Fruit fly (Drosophila melanogaster) whole organism, pupa: ENCODE data around the gene CG3556.

Experiments used
- CG10348 ChIP-seq: fragments of 200-800 bp; sonication (Bioruptor generic); IDR thresholded peaks from 2 replicates; pipeline ENCODE4 v1.3.6; 2022; ENCODE audit warnings: missing biosample characterization, missing genetic modification characterization
- CG12605 ChIP-seq: fragments of 200-800 bp; sonication (Bioruptor generic); IDR thresholded peaks from 2 replicates; pipeline ENCODE4 v1.3.6; 2022; ENCODE audit warnings: missing biosample characterization, missing genetic modification characterization
- CG13204 ChIP-seq: fragments of 200-800 bp; sonication (Bioruptor generic); optimal IDR thresholded peaks from 2 replicates; lab custom pipeline; 2018; ENCODE audit warnings: missing biosample characterization, mild to moderate bottlenecking, missing genetic modification characterization, moderate library complexity
- CG14655 ChIP-seq: fragments of 200-800 bp; sonication (Bioruptor generic); optimal IDR thresholded peaks from 3 replicates; lab custom pipeline; 2017; ENCODE audit warnings: mild to moderate bottlenecking, missing biosample characterization, missing genetic modification reagents, missing genetic modification characterization
- CG15710 ChIP-seq: fragments of 200-800 bp; sonication (Bioruptor generic); optimal IDR thresholded peaks from 2 replicates; lab custom pipeline; 2018; ENCODE audit warnings: missing biosample characterization, mild to moderate bottlenecking, missing genetic modification characterization, moderate library complexity
- CG17806 ChIP-seq: fragments of 200-800 bp; sonication (Bioruptor generic); optimal IDR thresholded peaks from 2 replicates; lab custom pipeline; 2018; ENCODE audit warnings: missing biosample characterization, mild to moderate bottlenecking, missing genetic modification characterization, moderate library complexity
- CG32121 ChIP-seq: fragments of 200-800 bp; sonication (Bioruptor generic); IDR thresholded peaks from 2 replicates; pipeline ENCODE4 v1.3.6; 2022; ENCODE audit warnings: missing biosample characterization, missing genetic modification characterization
- CG34367 ChIP-seq: fragments of 200-800 bp; sonication (Bioruptor generic); optimal IDR thresholded peaks from 2 replicates; lab custom pipeline; 2018; ENCODE audit warnings: missing biosample characterization, mild to moderate bottlenecking, missing genetic modification characterization
- CG4496 ChIP-seq: fragments of 200-800 bp; sonication (Bioruptor generic); IDR thresholded peaks from 3 replicates; pipeline ENCODE4 v1.3.6; 2022; ENCODE audit warnings: missing biosample characterization, missing genetic modification characterization
- CG8159 ChIP-seq: fragments of 200-800 bp; sonication (Bioruptor generic); optimal IDR thresholded peaks from 3 replicates; lab custom pipeline; 2018; ENCODE audit warnings: missing biosample characterization, mild to moderate bottlenecking, missing genetic modification characterization, moderate library complexity
- CG8301 ChIP-seq: fragments of 200-800 bp; sonication (Bioruptor generic); optimal IDR thresholded peaks from 2 replicates; lab custom pipeline; 2018; ENCODE audit warnings: missing biosample characterization, mild to moderate bottlenecking, missing genetic modification characterization
- CG9948 ChIP-seq: fragments of 200-800 bp; sonication (Bioruptor generic); optimal IDR thresholded peaks from 2 replicates; lab custom pipeline; 2018; ENCODE audit warnings: missing biosample characterization, mild to moderate bottlenecking, missing genetic modification characterization, moderate library complexity
- D1 ChIP-seq: fragments of 200-800 bp; sonication (Bioruptor generic); optimal IDR thresholded peaks from 2 replicates; lab custom pipeline; 2018; ENCODE audit warnings: missing biosample characterization, mild to moderate bottlenecking, missing genetic modification characterization, moderate library complexity
- EcR ChIP-seq: fragments of 200-800 bp; sonication (Bioruptor generic); optimal IDR thresholded peaks from 3 replicates; lab custom pipeline; 2019; ENCODE audit warnings: missing biosample characterization, missing genetic modification characterization, mild to moderate bottlenecking, moderate library complexity, missing genetic modification reagents
- Ets98B ChIP-seq: fragments of 200-800 bp; sonication (Bioruptor generic); IDR thresholded peaks from 2 replicates; pipeline ENCODE4 v1.3.6; 2022; ENCODE audit warnings: missing biosample characterization, missing genetic modification characterization
- Pif1A ChIP-seq: fragments of 200-800 bp; sonication (Bioruptor generic); optimal IDR thresholded peaks from 3 replicates; lab custom pipeline; 2016; ENCODE audit warnings: missing biosample characterization, missing genetic modification characterization
- Pif1B ChIP-seq: fragments of 200-800 bp; sonication (Bioruptor generic); optimal IDR thresholded peaks from 3 replicates; lab custom pipeline; 2016; ENCODE audit warnings: missing biosample characterization, missing genetic modification characterization
- Snoo ChIP-seq: fragments of 200-800 bp; sonication (Bioruptor generic); optimal IDR thresholded peaks from 3 replicates; lab custom pipeline; 2017; ENCODE audit warnings: missing biosample characterization, mild to moderate bottlenecking, missing genetic modification characterization, inconsistent platforms
- fd96Ca ChIP-seq: fragments of 200-800 bp; sonication (Bioruptor generic); IDR thresholded peaks from 3 replicates; pipeline ENCODE4 v1.3.6; 2022; ENCODE audit warnings: missing biosample characterization, missing genetic modification characterization
- gl ChIP-seq: fragments of 200-800 bp; sonication (Bioruptor generic); optimal IDR thresholded peaks from 2 replicates; lab custom pipeline; 2018; ENCODE audit warnings: missing biosample characterization, mild to moderate bottlenecking, missing genetic modification characterization
- rn ChIP-seq: fragments of 200-800 bp; sonication (Bioruptor generic); IDR thresholded peaks from 2 replicates; pipeline ENCODE4 v1.3.6; 2022; ENCODE audit warnings: missing biosample characterization, missing genetic modification characterization

Gene CG3556

DNA sequence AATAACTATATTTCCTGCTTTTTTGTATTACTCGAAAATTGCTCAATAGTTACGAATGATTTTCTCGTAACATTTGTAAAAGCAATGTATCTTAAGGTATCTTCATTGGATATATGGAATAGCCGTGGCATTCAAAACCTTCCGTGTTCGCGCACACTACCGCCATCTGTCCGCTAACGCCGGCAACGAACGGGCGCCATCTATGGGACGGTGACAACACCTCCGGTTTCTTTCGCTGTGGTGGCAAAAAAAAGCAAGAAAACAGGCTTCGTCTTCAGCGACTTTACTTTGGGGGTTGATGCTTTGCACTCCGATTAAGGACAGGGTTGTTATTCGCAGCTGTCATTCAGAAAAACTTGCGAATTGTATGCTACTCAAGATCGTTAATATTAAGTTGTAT is 22.9 kb upstream of the CG3556 start:
- TF ChIP-seq CG4496 (GFP tag; lab: Robert Waterston, UW) (peak; percentile 75), Ets98B (no peak), D1 (tag; lab: Kevin White, UChicago) (no peak), EcR (no peak), Pif1A (GFP tag; lab: Kevin White, UChicago) (peak; percentile 6), CG8301 (tag; lab: Kevin White, UChicago) (no peak), CG32121 (GFP tag; lab: Robert Waterston, UW) (no peak), CG17806 (tag; lab: Kevin White, UChicago) (no peak), CG15710 (tag; lab: Kevin White, UChicago) (no peak), CG13204 (GFP tag; lab: Kevin White, UChicago) (peak; percentile 10), CG8159 (tag; lab: Kevin White, UChicago) (no peak), CG10348 (GFP tag; lab: Robert Waterston, UW) (no peak), Snoo (peak; percentile 50), rn (GFP tag; lab: Robert Waterston, UW) (no peak), CG12605 (GFP tag; lab: Robert Waterston, UW) (no peak), gl (no peak), CG9948 (no peak), Pif1B (GFP tag; lab: Kevin White, UChicago) (peak; percentile 3), fd96Ca (GFP tag; lab: Robert Waterston, UW) (no peak; the same call in 2 of the 3 replicates), CG34367 (tag; lab: Kevin White, UChicago) (peak; percentile 16), CG14655 (GFP tag; lab: Kevin White, UChicago) (peak; percentile 34)

DNA sequence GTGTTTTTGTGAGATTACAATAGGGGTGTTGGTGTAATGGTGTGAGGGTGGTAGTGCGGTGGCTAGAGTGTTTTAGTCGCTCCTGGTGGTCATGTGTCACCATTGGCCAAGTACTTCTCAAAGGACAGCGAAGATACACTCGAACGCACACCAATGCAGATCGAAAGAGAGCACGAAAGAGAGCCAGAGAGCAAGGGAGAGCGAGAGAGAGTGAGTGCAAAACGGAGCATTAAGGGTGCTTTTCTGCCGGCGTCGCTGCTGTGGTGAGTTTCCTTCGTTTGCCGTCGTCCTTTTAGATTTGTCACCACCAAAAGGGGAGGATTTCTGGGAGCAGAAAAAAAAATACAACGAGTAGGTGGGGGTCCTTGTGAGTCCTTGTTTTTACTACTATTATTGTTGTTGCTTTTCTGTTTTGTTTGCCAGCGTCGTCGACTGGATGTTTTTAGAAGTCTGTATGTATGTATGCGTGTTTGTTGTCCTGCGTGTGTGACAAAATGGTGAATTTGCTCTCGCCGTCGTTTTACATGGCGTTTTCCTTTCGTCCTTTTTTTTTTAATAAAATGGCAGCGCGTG is 21.9 kb upstream of the CG3556 start:
- TF ChIP-seq fd96Ca (GFP tag; lab: Robert Waterston, UW) (no peak), CG34367 (tag; lab: Kevin White, UChicago) (no peak), CG8301 (tag; lab: Kevin White, UChicago) (no peak), CG10348 (GFP tag; lab: Robert Waterston, UW) (no peak), CG32121 (GFP tag; lab: Robert Waterston, UW) (no peak), CG12605 (GFP tag; lab: Robert Waterston, UW) (no peak), Ets98B (no peak), gl (no peak), CG8159 (tag; lab: Kevin White, UChicago) (no peak), EcR (no peak), CG17806 (tag; lab: Kevin White, UChicago) (no peak), CG15710 (tag; lab: Kevin White, UChicago) (no peak), D1 (tag; lab: Kevin White, UChicago) (no peak)
- TF ChIP-seq, all 21 proteins: peak for 0

DNA sequence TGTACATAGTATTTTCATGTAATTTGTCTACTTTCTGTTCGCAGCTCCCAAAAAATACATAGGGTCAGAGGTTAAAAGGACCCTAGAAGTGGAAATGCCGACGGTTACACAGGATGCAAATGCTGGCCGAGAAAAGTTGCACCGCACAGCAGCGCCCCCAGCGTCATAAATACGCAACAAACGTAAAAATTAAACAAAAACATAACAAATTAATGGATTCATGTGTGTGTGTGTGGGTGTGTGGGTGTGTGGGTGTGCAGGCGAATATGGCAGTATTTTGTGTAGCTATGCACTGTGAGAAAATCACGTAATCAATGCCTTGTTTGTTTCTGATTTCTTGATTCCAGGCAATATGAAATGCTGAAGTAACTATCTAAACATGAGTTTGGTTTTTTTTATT is 18.5 kb upstream of the CG3556 start:
- TF ChIP-seq CG10348 (GFP tag; lab: Robert Waterston, UW) (no peak), CG9948 (no peak), CG14655 (GFP tag; lab: Kevin White, UChicago) (no peak), EcR (no peak), CG8159 (tag; lab: Kevin White, UChicago) (no peak), Pif1A (GFP tag; lab: Kevin White, UChicago) (no peak), CG13204 (GFP tag; lab: Kevin White, UChicago) (no peak), CG12605 (GFP tag; lab: Robert Waterston, UW) (no peak), D1 (tag; lab: Kevin White, UChicago) (no peak), Pif1B (GFP tag; lab: Kevin White, UChicago) (no peak), rn (GFP tag; lab: Robert Waterston, UW) (no peak), gl (no peak), CG15710 (tag; lab: Kevin White, UChicago) (no peak), CG17806 (tag; lab: Kevin White, UChicago) (no peak), CG34367 (tag; lab: Kevin White, UChicago) (no peak), Snoo (no peak), CG4496 (GFP tag; lab: Robert Waterston, UW) (no peak), CG32121 (GFP tag; lab: Robert Waterston, UW) (no peak)
- TF ChIP-seq, all 21 proteins: peak for 0

DNA sequence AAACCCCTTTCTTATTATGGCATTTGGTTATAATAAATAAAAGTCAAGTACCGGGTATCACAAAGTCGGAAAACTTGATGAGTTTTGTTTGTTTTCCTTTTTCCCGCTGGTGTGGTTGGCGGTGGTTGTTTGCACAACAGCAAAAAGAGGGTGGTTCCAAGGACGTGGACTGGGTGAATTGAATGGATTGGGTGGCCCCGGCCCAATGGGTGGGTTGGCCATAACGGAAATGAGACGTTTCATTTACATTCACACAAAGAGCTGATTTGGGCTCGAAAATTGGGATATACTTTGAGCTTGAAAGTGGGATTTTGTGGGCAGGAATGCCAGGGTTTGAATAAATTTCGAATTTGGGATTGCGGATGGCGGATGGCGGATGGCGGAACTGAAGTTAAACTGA is 9.2 kb upstream of the CG3556 start:
- TF ChIP-seq rn (GFP tag; lab: Robert Waterston, UW) (no peak), CG15710 (tag; lab: Kevin White, UChicago) (no peak), Pif1A (GFP tag; lab: Kevin White, UChicago) (no peak), CG13204 (GFP tag; lab: Kevin White, UChicago) (no peak), CG14655 (GFP tag; lab: Kevin White, UChicago) (no peak), CG10348 (GFP tag; lab: Robert Waterston, UW) (no peak), CG32121 (GFP tag; lab: Robert Waterston, UW) (no peak), Snoo (no peak), CG9948 (no peak), CG12605 (GFP tag; lab: Robert Waterston, UW) (no peak), CG8159 (tag; lab: Kevin White, UChicago) (no peak), D1 (tag; lab: Kevin White, UChicago) (no peak), CG4496 (GFP tag; lab: Robert Waterston, UW) (no peak)

DNA sequence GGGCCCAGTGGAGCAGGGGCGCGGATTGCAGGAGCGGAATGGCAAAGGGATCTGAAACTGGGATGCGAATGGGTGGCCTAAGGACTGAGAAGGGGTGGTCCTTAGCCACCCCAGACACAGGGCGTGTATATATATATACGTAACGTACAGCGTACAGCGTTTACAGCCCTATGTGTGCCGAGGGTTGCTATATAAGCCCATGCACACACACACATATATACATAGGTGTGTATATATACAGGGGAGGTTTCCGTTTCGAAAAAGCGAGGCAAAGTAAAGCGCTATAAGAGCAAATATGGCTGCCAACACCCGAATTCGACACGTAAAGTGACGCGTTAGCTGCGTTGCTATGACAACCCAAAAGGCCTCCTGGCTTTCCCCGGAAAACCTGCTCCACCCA is 3.3 kb upstream of the CG3556 start:
- no peak for TF ChIP-seq Snoo
- no peak for TF ChIP-seq CG8301 (tag; lab: Kevin White, UChicago)
- no peak for TF ChIP-seq CG15710 (tag; lab: Kevin White, UChicago)
- TF ChIP-seq Pif1B (GFP tag; lab: Kevin White, UChicago), result no peak
- no peak for TF ChIP-seq EcR

DNA sequence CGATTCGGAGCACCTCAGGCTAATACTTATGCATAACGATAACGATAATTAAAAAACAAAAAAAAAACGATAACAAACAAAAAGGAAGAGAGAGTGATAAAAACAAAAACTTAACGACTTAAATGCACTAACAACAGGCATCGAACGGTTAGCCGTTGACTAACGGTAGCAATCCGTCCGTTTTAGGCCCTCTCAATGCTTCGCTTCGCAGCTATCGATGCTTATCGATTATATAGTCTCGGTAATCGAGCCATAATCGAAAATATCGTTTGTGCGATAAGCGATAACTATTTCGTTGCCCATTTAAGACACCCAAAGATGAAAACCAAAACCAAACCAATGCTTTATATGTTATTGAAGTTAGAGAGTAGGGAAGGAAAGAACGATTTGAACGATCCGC is 4.0 kb downstream of the CG3556 start:
- TF ChIP-seq CG17806 (tag; lab: Kevin White, UChicago), result no peak
- no peak for TF ChIP-seq fd96Ca (GFP tag; lab: Robert Waterston, UW)
- TF ChIP-seq, all 21 proteins: peak for 0
